Fruit fly (Drosophila melanogaster) S2 (cell line): ENCODE results near the gene Jhbp3.

Experiments
- CG8478 ChIP-seq: fragments of >200 bp; optimal IDR thresholded peaks from 2 replicates; lab custom pipeline; 2018
- CTCF ChIP-seq, 2 experiments: fragments of >200 bp; optimal IDR thresholded peaks; 2 replicates each; lab custom pipeline; 2018

- TF ChIP-seq CG8478 (no peak), CTCF (optimal IDR thresholded peaks at IDR 0.05; lab: Kevin White, UChicago) (no peak)
Measured at dm6 chr3R:4994659-4995058, 39.6 kb upstream of the Jhbp3 start.
